Worm (Caenorhabditis elegans): ENCODE data around the gene tost-1.

DNA sequence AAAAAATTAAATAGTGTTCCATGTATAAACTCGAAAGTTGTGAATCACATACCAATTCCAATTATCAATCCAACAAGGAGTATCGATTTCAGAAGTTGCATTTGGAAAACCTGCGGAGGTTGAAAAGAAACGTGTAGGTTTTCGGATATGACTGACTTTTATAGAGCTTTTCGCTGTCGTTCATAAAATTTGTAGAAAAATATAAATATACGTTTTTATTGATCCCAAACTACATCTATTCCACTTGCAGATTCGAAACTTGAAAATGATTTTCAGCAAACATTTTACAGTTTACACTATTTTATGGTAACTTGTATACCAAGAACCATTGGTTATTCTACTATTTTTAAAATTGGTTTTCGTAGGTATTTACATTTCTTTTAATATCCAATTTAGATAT, 35.9 kb downstream of the tost-1 start, which contains the start of gene clec-156:
- no peak for TF ChIP-seq hlh-15 (tag; optimal IDR thresholded peaks at IDR 0.05)
- no peak for TF ChIP-seq rnt-1 (tag; optimal IDR thresholded peaks at IDR 0.05)
- no peak for TF ChIP-seq pax-1 (tag; optimal IDR thresholded peaks at IDR 0.05)
- no peak for TF ChIP-seq lim-6 (tag; optimal IDR thresholded peaks at IDR 0.05)
- TF ChIP-seq F13H6.1 (tag; optimal IDR thresholded peaks at IDR 0.05), result no peak
- no peak for TF ChIP-seq hlh-6 (tag; optimal IDR thresholded peaks at IDR 0.05)
- no peak for TF ChIP-seq tbx-2 (tag; optimal IDR thresholded peaks at IDR 0.05)
- TF ChIP-seq pag-3 (tag; optimal IDR thresholded peaks at IDR 0.05; ENCODE audit: borderline replicate concordance), result no peak
- no peak for TF ChIP-seq unc-55 (GFP tag; optimal IDR thresholded peaks at IDR 0.05)
- TF ChIP-seq ahr-1 (tag; optimal IDR thresholded peaks at IDR 0.05), result no peak
- no peak for TF ChIP-seq elt-2 (tag; optimal IDR thresholded peaks at IDR 0.05)
- no peak for TF ChIP-seq elt-4 (tag; optimal IDR thresholded peaks at IDR 0.05)
- TF ChIP-seq ama-1 (optimal IDR thresholded peaks at IDR 0.05), result no peak

Measured in whole organism, late embryonic.